Fruit fly (Drosophila melanogaster) whole organism, embryonic: ENCODE measurements around the gene Blm.

ENCODE experiments used
- CG1024 ChIP-seq: fragments of 200-800 bp; sonication (Bioruptor generic); IDR thresholded peaks from 2 replicates; pipeline ENCODE4 v1.3.6; 2022; ENCODE audit warnings: missing biosample characterization, missing genetic modification characterization
- CG10543 ChIP-seq: fragments of 200-800 bp; sonication (Bioruptor generic); optimal IDR thresholded peaks from 3 replicates; lab custom pipeline; 2017; ENCODE audit warnings: missing biosample characterization, mild to moderate bottlenecking, missing genetic modification characterization, moderate library complexity
- CG11247 ChIP-seq: fragments of 200-800 bp; sonication (Bioruptor generic); IDR thresholded peaks from 2 replicates; pipeline ENCODE4 v1.3.6; 2022; ENCODE audit warnings: missing biosample characterization, missing genetic modification characterization
- CG11398 ChIP-seq: fragments of 200-800 bp; sonication (Bioruptor generic); optimal IDR thresholded peaks from 2 replicates; lab custom pipeline; 2016; ENCODE audit warnings: missing biosample characterization, missing genetic modification characterization
- CG12659 ChIP-seq: fragments of 200-800 bp; sonication (Bioruptor generic); optimal IDR thresholded peaks from 3 replicates; lab custom pipeline; 2017; ENCODE audit warnings: mild to moderate bottlenecking, missing biosample characterization, missing genetic modification reagents, missing genetic modification characterization
- CG12769 ChIP-seq: fragments of 200-800 bp; sonication (Bioruptor generic); optimal IDR thresholded peaks from 2 replicates; lab custom pipeline; 2019; ENCODE audit warnings: missing biosample characterization, mild to moderate bottlenecking, missing genetic modification characterization, moderate library complexity
- CG12942 ChIP-seq: fragments of 200-800 bp; sonication (Bioruptor generic); optimal IDR thresholded peaks from 3 replicates; lab custom pipeline; 2016; ENCODE audit warnings: missing biosample characterization, missing genetic modification characterization
- CG14014 ChIP-seq: fragments of 200-800 bp; sonication (Bioruptor generic); IDR thresholded peaks from 2 replicates; pipeline ENCODE4 v1.3.6; 2022; ENCODE audit warnings: missing biosample characterization, missing genetic modification characterization
- CG16813 ChIP-seq: fragments of 200-800 bp; sonication (Bioruptor generic); IDR thresholded peaks from 3 replicates; pipeline ENCODE4 v1.3.6; 2022; ENCODE audit warnings: missing biosample characterization, missing genetic modification characterization; ENCODE audit not compliant: partially characterized antibody
- CG17802 ChIP-seq: fragments of 200-800 bp; sonication (Bioruptor generic); optimal IDR thresholded peaks from 2 replicates; lab custom pipeline; 2018; ENCODE audit warnings: missing biosample characterization, mild to moderate bottlenecking, missing genetic modification characterization, moderate library complexity
- CG33213 ChIP-seq: fragments of 200-800 bp; sonication (Bioruptor generic); optimal IDR thresholded peaks from 3 replicates; lab custom pipeline; 2016; ENCODE audit warnings: missing biosample characterization, missing genetic modification characterization
- CG34376 ChIP-seq: fragments of 200-800 bp; sonication (Bioruptor generic); optimal IDR thresholded peaks from 2 replicates; lab custom pipeline; 2018; ENCODE audit warnings: missing biosample characterization, mild to moderate bottlenecking, missing genetic modification characterization
- CG4404 ChIP-seq: fragments of 200-800 bp; sonication (Bioruptor generic); IDR thresholded peaks from 2 replicates; pipeline ENCODE4 v1.3.6; 2022; ENCODE audit warnings: missing biosample characterization, missing genetic modification characterization
- CG7963 ChIP-seq: fragments of 200-800 bp; sonication (Bioruptor generic); IDR thresholded peaks from 3 replicates; pipeline ENCODE4 v1.3.6; 2022; ENCODE audit warnings: missing biosample characterization, missing genetic modification characterization; ENCODE audit not compliant: partially characterized antibody
- CG9437 ChIP-seq: fragments of 200-800 bp; sonication (Bioruptor generic); optimal IDR thresholded peaks from 2 replicates; lab custom pipeline; 2018; ENCODE audit warnings: missing biosample characterization, mild to moderate bottlenecking, missing genetic modification characterization
- CG9727 ChIP-seq: fragments of 200-800 bp; sonication (Bioruptor generic); optimal IDR thresholded peaks from 3 replicates; lab custom pipeline; 2017; ENCODE audit warnings: missing biosample characterization, mild to moderate bottlenecking, missing genetic modification characterization
- Camta ChIP-seq: fragments of 200-800 bp; sonication (Bioruptor generic); optimal IDR thresholded peaks from 2 replicates; lab custom pipeline; 2016; ENCODE audit warnings: missing biosample characterization, missing genetic modification characterization
- CkIIα-i1 ChIP-seq: fragments of 200-800 bp; sonication (Bioruptor generic); IDR thresholded peaks from 2 replicates; pipeline ENCODE4 v1.3.6; 2022; ENCODE audit warnings: missing biosample characterization, missing genetic modification characterization
- Dll ChIP-seq: fragments of 200-800 bp; sonication (Bioruptor generic); IDR thresholded peaks from 4 replicates; pipeline ENCODE4 v1.3.6; 2022; ENCODE audit warnings: missing biosample characterization, missing genetic modification characterization; ENCODE audit not compliant: partially characterized antibody
- Ets65A ChIP-seq: fragments of 200-800 bp; sonication (Bioruptor generic); peaks from one replicate; lab custom pipeline; 2016; ENCODE audit warnings: missing biosample characterization, missing genetic modification characterization
- Fer3 ChIP-seq: fragments of 200-800 bp; sonication (Bioruptor generic); optimal IDR thresholded peaks from 2 replicates; lab custom pipeline; 2018; ENCODE audit warnings: missing biosample characterization, mild to moderate bottlenecking, missing genetic modification characterization, moderate library complexity
- Gsc ChIP-seq: fragments of 200-800 bp; sonication (Bioruptor generic); IDR thresholded peaks from 2 replicates; pipeline ENCODE4 v1.3.6; 2022; ENCODE audit warnings: missing biosample characterization, missing genetic modification characterization
- Hey ChIP-seq: fragments of 200-800 bp; sonication (Bioruptor generic); optimal IDR thresholded peaks from 3 replicates; lab custom pipeline; 2018; ENCODE audit warnings: missing biosample characterization, mild to moderate bottlenecking, missing genetic modification characterization
- Hr3 ChIP-seq: fragments of 200-800 bp; sonication (Bioruptor generic); optimal IDR thresholded peaks from 3 replicates; lab custom pipeline; 2016; ENCODE audit warnings: missing biosample characterization, missing genetic modification characterization
- Hr39 ChIP-seq: fragments of >200 bp; optimal IDR thresholded peaks from 2 replicates; lab custom pipeline; 2017
- Hr78 ChIP-seq, 2 experiments: fragments of 200-800 bp in 1 of 2; fragments of >200 bp in 1 of 2; sonication (Bioruptor generic) in 1 of 2; optimal IDR thresholded peaks; 2 replicates each; lab custom pipeline; 2017 to 2019; ENCODE audit warnings: missing biosample characterization in 2 of 2, missing genetic modification characterization in 2 of 2, mild to moderate bottlenecking in 1 of 2, moderate library complexity in 1 of 2
- Kr ChIP-seq: fragments of 200-800 bp; sonication (Bioruptor generic); optimal IDR thresholded peaks from 2 replicates; lab custom pipeline; 2017; ENCODE audit warnings: missing biosample characterization, mild to moderate bottlenecking, missing genetic modification characterization
- Max ChIP-seq: fragments of 200-800 bp; sonication (Bioruptor generic); optimal IDR thresholded peaks from 2 replicates; lab custom pipeline; 2016; ENCODE audit warnings: missing biosample characterization, mild to moderate bottlenecking, missing genetic modification characterization
- NfI ChIP-seq: fragments of 200-800 bp; sonication (Bioruptor generic); optimal IDR thresholded peaks from 3 replicates; lab custom pipeline; 2018; ENCODE audit warnings: missing biosample characterization, mild to moderate bottlenecking, missing genetic modification characterization, moderate library complexity
- Pdp1 ChIP-seq, 2 experiments: fragments of 200-800 bp; sonication (Bioruptor generic); optimal IDR thresholded peaks; 3 replicates each; lab custom pipeline; 2016; ENCODE audit warnings: missing biosample characterization in 2 of 2, missing genetic modification characterization in 2 of 2, mild to moderate bottlenecking in 1 of 2, moderate library complexity in 1 of 2
- Rfx ChIP-seq: fragments of 200-800 bp; sonication (Bioruptor generic); IDR thresholded peaks from 2 replicates; pipeline ENCODE4 v1.3.6; 2022; ENCODE audit warnings: missing biosample characterization, missing genetic modification characterization
- Ssrp ChIP-seq: fragments of 200-800 bp; sonication (Bioruptor generic); optimal IDR thresholded peaks from 2 replicates; lab custom pipeline; 2018; ENCODE audit warnings: missing biosample characterization, mild to moderate bottlenecking, missing genetic modification characterization, moderate library complexity
- abd-A ChIP-seq: fragments of 200-800 bp; sonication (Bioruptor generic); optimal IDR thresholded peaks from 3 replicates; lab custom pipeline; 2019; ENCODE audit warnings: missing biosample characterization, mild to moderate bottlenecking, missing genetic modification characterization, moderate library complexity
- br ChIP-seq: fragments of >200 bp; optimal IDR thresholded peaks from 2 replicates; lab custom pipeline; 2017
- esg ChIP-seq: fragments of 200-800 bp; sonication (Bioruptor generic); conservative IDR thresholded peaks from 2 replicates; pipeline ENCODE4 v1.3.6; 2022; ENCODE audit warnings: missing biosample characterization, missing genetic modification characterization
- eyg ChIP-seq: fragments of 200-800 bp; sonication (Bioruptor generic); optimal IDR thresholded peaks from 3 replicates; lab custom pipeline; 2016; ENCODE audit warnings: missing biosample characterization, missing genetic modification characterization
- fd102C ChIP-seq: fragments of 200-800 bp; sonication (Bioruptor generic); optimal IDR thresholded peaks from 2 replicates; lab custom pipeline; 2018; ENCODE audit warnings: missing biosample characterization, mild to moderate bottlenecking, missing genetic modification characterization, moderate library complexity
- gce ChIP-seq: fragments of 200-800 bp; sonication (Bioruptor generic); IDR thresholded peaks from 3 replicates; pipeline ENCODE4 v1.3.6; 2022; ENCODE audit warnings: missing biosample characterization, missing genetic modification characterization
- gro ChIP-seq: fragments of 200-800 bp; sonication (Bioruptor generic); optimal IDR thresholded peaks from 2 replicates; lab custom pipeline; 2016; ENCODE audit warnings: missing biosample characterization, missing genetic modification characterization
- ind ChIP-seq: fragments of 200-800 bp; sonication (Bioruptor generic); optimal IDR thresholded peaks from 3 replicates; lab custom pipeline; 2016; ENCODE audit warnings: missing biosample characterization, missing genetic modification characterization
- klu ChIP-seq: fragments of 200-800 bp; sonication (Bioruptor generic); IDR thresholded peaks from 2 replicates; pipeline ENCODE4 v1.3.6; 2022; ENCODE audit warnings: missing biosample characterization, missing genetic modification characterization
- nerfin-2 ChIP-seq: fragments of 200-800 bp; sonication (Bioruptor generic); IDR thresholded peaks from 2 replicates; pipeline ENCODE4 v1.3.6; 2022; ENCODE audit warnings: missing biosample characterization, missing genetic modification characterization; ENCODE audit not compliant: partially characterized antibody
- pita ChIP-seq: fragments of 200-800 bp; sonication (Bioruptor generic); optimal IDR thresholded peaks from 2 replicates; lab custom pipeline; 2017; ENCODE audit warnings: missing biosample characterization, mild to moderate bottlenecking, missing genetic modification characterization
- pzg ChIP-seq: fragments of 200-800 bp; sonication (Bioruptor generic); optimal IDR thresholded peaks from 3 replicates; lab custom pipeline; 2018; ENCODE audit warnings: missing biosample characterization, mild to moderate bottlenecking, missing genetic modification characterization, moderate library complexity
- repo ChIP-seq: fragments of 200-800 bp; sonication (Bioruptor generic); optimal IDR thresholded peaks from 2 replicates; lab custom pipeline; 2016; ENCODE audit warnings: missing biosample characterization, missing genetic modification characterization
- schlank ChIP-seq: fragments of 200-800 bp; sonication (Bioruptor generic); optimal IDR thresholded peaks from 2 replicates; lab custom pipeline; 2018; ENCODE audit warnings: missing biosample characterization, mild to moderate bottlenecking, missing genetic modification characterization
- sens-2 ChIP-seq: fragments of 200-800 bp; sonication (Bioruptor generic); IDR thresholded peaks from 2 replicates; pipeline ENCODE4 v1.3.6; 2022; ENCODE audit warnings: missing biosample characterization, missing genetic modification characterization
- tup ChIP-seq: fragments of 200-800 bp; sonication (Bioruptor generic); optimal IDR thresholded peaks from 2 replicates; lab custom pipeline; 2016; ENCODE audit warnings: missing biosample characterization, mild to moderate bottlenecking, missing genetic modification characterization, moderate library complexity
- zfh1 ChIP-seq: fragments of 200-800 bp; sonication (Bioruptor generic); IDR thresholded peaks from 3 replicates; pipeline ENCODE4 v1.3.6; 2022; ENCODE audit warnings: missing biosample characterization, missing genetic modification characterization
- zfh2 ChIP-seq: fragments of 200-800 bp; sonication (Bioruptor generic); optimal IDR thresholded peaks from 2 replicates; lab custom pipeline; 2016; ENCODE audit warnings: missing biosample characterization, missing genetic modification characterization

Blm gene

dm6 chr3R:11786695-11787226, 45.2 kb upstream of the Blm start, which contains the start of the genes prd1 and HisCl1 (continued):
- TF ChIP-seq CG11247 (GFP tag; lab: Robert Waterston, UW), result peak; percentile 38; the same call in 1 of the 2 replicates
- no peak for TF ChIP-seq pita (GFP tag; lab: Kevin White, UChicago)
- peak; percentile 50; the same call in 1 of the 3 replicates for TF ChIP-seq zfh1 (GFP tag; lab: Robert Waterston, UW)
- TF ChIP-seq eyg (GFP tag; lab: Kevin White, UChicago), result no peak
- TF ChIP-seq CG12659, result peak; percentile 85
- no peak for TF ChIP-seq Dll
- peak; percentile 70 for TF ChIP-seq CG12942 (GFP tag; lab: Kevin White, UChicago)
- peak; percentile 72 for TF ChIP-seq Ssrp (tag; lab: Kevin White, UChicago)
- no peak for TF ChIP-seq Hr39 (lab: Kevin White, UChicago)
- peak in 1 of 2 experiments; percentile 100 for TF ChIP-seq Hr78 (GFP tag; optimal IDR thresholded peaks at IDR 0.05; lab: Kevin White, UChicago)
- no peak for TF ChIP-seq abd-A (tag; lab: Kevin White, UChicago)
- TF ChIP-seq fd102C (GFP tag; lab: Kevin White, UChicago), result no peak
- peak; percentile 59 for TF ChIP-seq Camta (GFP tag; lab: Kevin White, UChicago)
- peak; percentile 64 for TF ChIP-seq Max (GFP tag; lab: Kevin White, UChicago)
- peak; percentile 75 for TF ChIP-seq CG9727
- peak; percentile 40 for TF ChIP-seq CG17802 (tag; lab: Kevin White, UChicago)
- TF ChIP-seq CG11398 (GFP tag; lab: Kevin White, UChicago), result no peak
- no peak for TF ChIP-seq Kr (GFP tag; lab: Kevin White, UChicago)
- peak; percentile 68 for TF ChIP-seq CG9437
- peak; percentile 51; the same call in 1 of the 2 replicates for TF ChIP-seq CG4404 (GFP tag; lab: Robert Waterston, UW)
- TF ChIP-seq CG10543 (GFP tag; lab: Kevin White, UChicago), result peak; percentile 73
- TF ChIP-seq CG33213 (GFP tag; lab: Kevin White, UChicago), result peak; percentile 52
- TF ChIP-seq esg, result peak; percentile 38; the same call in 1 of the 2 replicates
- TF ChIP-seq ind (GFP tag; lab: Kevin White, UChicago), result peak; percentile 65
- TF ChIP-seq CG16813, result no peak
- TF ChIP-seq tup, result peak; percentile 6
- TF ChIP-seq CkIIα-i1 (GFP tag; lab: Robert Waterston, UW), result no peak
- no peak for TF ChIP-seq repo (GFP tag; lab: Kevin White, UChicago)
- peak; percentile 68 for TF ChIP-seq gro (GFP tag; lab: Kevin White, UChicago)
- TF ChIP-seq pzg (GFP tag; lab: Kevin White, UChicago), result peak; percentile 69
- peak; percentile 81 for TF ChIP-seq NfI (GFP tag; lab: Kevin White, UChicago)
- peak; percentile 98 for TF ChIP-seq Ets65A (GFP tag; lab: Kevin White, UChicago)
- TF ChIP-seq br (lab: Kevin White, UChicago), result no peak
- peak; percentile 70 for TF ChIP-seq zfh2 (GFP tag; lab: Kevin White, UChicago)
- TF ChIP-seq Rfx (GFP tag; lab: Robert Waterston, UW), result peak; percentile 79
- TF ChIP-seq sens-2 (GFP tag; lab: Robert Waterston, UW), result no peak
- peak; percentile 14 for TF ChIP-seq schlank (tag; lab: Kevin White, UChicago)
- peak; percentile 37; the same call in 1 of the 3 replicates for TF ChIP-seq gce
- TF ChIP-seq Gsc (GFP tag; lab: Robert Waterston, UW), result no peak
- TF ChIP-seq Fer3 (tag; lab: Kevin White, UChicago), result peak; percentile 78
- no peak for TF ChIP-seq nerfin-2
- TF ChIP-seq klu, result peak; percentile 41; the same call in 1 of the 2 replicates
- no peak for TF ChIP-seq Hey (tag; lab: Kevin White, UChicago)
- TF ChIP-seq Hr3 (GFP tag; lab: Kevin White, UChicago), result peak; percentile 72
- peak; percentile 72 to 94 for TF ChIP-seq Pdp1 (GFP tag; optimal IDR thresholded peaks at IDR 0.05; lab: Kevin White, UChicago)
- TF ChIP-seq CG7963 (GFP tag; lab: Robert Waterston, UW), result no peak
- peak; percentile 47 for TF ChIP-seq CG14014 (GFP tag; lab: Robert Waterston, UW)
- peak; percentile 77 for TF ChIP-seq CG34376
- TF ChIP-seq CG12769, result no peak
- TF ChIP-seq CG1024, result no peak
